Worm (Caenorhabditis elegans): ENCODE results near the gene par-5.

DNA sequence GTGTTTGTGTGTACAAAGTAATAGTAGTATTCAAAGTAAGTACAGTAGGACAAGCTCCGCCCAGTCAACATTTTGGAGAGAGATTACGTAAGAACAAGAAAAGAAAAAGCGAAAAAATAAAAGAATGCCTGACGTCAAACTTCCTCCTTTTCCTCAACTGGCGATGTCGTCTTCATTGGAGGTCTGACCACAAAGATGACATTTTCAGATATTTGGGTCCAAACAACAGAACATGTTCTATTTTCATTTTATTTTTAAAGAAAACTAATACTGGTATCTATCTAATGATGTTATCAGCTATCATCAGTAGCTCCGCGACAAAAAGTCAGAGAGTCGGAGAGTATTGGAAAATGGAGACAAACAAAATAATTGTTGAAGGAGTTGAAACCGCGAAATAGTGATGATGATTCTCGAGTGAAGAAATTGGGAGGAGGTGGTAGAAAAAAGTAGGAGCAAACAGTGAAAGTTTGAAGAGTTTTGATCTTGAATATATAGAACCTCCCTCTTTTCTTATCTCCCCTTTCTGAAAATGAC is 48.0 kb downstream of the par-5 start, which contains the start of gene lips-5:
- peak; percentile 11 for TF ChIP-seq nhr-77 (tag; optimal IDR thresholded peaks at IDR 0.05)
- TF ChIP-seq hlh-11 (tag; optimal IDR thresholded peaks at IDR 0.05): no peak
- no peak for TF ChIP-seq F26F4.8 (GFP tag; conservative IDR thresholded peaks at IDR 0.05)
- no peak for TF ChIP-seq D1046.2 (GFP tag; IDR thresholded peaks at IDR 0.05)
- no peak for TF ChIP-seq gei-8 (GFP tag; optimal IDR thresholded peaks at IDR 0.05)
- no peak for TF ChIP-seq ama-1 (optimal IDR thresholded peaks at IDR 0.05)
- no peak for TF ChIP-seq dve-1 (tag; optimal IDR thresholded peaks at IDR 0.05; ENCODE audit: insufficient read depth)
- no peak for TF ChIP-seq spr-1 (tag; optimal IDR thresholded peaks at IDR 0.05)
- TF ChIP-seq aly-2 (tag; optimal IDR thresholded peaks at IDR 0.05): no peak
- TF ChIP-seq skn-1 (tag; optimal IDR thresholded peaks at IDR 0.05): no peak
- no peak for TF ChIP-seq egl-27 (tag; optimal IDR thresholded peaks at IDR 0.05)
- TF ChIP-seq lin-15B (tag; optimal IDR thresholded peaks at IDR 0.05): no peak
- TF ChIP-seq Y5F2A.4 (GFP tag; optimal IDR thresholded peaks at IDR 0.05): no peak
